Fruit fly (Drosophila melanogaster) whole organism, embryonic: ENCODE results near the gene CG31404.
A peak's percentile ranks its signal among the peaks of the same experiment; 100 is the strongest.

Source experiments
- CG10267 ChIP-seq: fragments of 200-800 bp; sonication (Bioruptor generic); optimal IDR thresholded peaks from 2 replicates; lab custom pipeline; 2018; ENCODE audit warnings: missing biosample characterization, mild to moderate bottlenecking, missing genetic modification characterization, moderate library complexity
- CG11456 ChIP-seq: fragments of 200-800 bp; sonication (Bioruptor generic); IDR thresholded peaks from 3 replicates; pipeline ENCODE4 v1.3.6; 2022; ENCODE audit warnings: missing biosample characterization, missing genetic modification characterization
- CG1233 ChIP-seq: fragments of 200-800 bp; sonication (Bioruptor generic); optimal IDR thresholded peaks from 4 replicates; lab custom pipeline; 2018; ENCODE audit warnings: missing biosample characterization, mild to moderate bottlenecking, missing genetic modification characterization
- CG12391 ChIP-seq: fragments of 200-800 bp; sonication (Bioruptor generic); optimal IDR thresholded peaks from 3 replicates; lab custom pipeline; 2018; ENCODE audit warnings: missing biosample characterization, mild to moderate bottlenecking, missing genetic modification characterization, moderate library complexity
- CG1602 ChIP-seq: fragments of 200-800 bp; sonication (Bioruptor generic); optimal IDR thresholded peaks from 3 replicates; lab custom pipeline; 2016; ENCODE audit warnings: missing biosample characterization, missing genetic modification characterization
- CG17829 ChIP-seq: fragments of 200-800 bp; optimal IDR thresholded peaks from 2 replicates; lab custom pipeline; 2019; ENCODE audit warnings: missing biosample characterization, mild to moderate bottlenecking, missing genetic modification characterization, moderate library complexity
- CG18262 ChIP-seq: fragments of 200-800 bp; optimal IDR thresholded peaks from 3 replicates; lab custom pipeline; 2019; ENCODE audit warnings: missing biosample characterization, mild to moderate bottlenecking, missing genetic modification characterization, moderate library complexity
- CG1832 ChIP-seq: fragments of 200-800 bp; sonication (Bioruptor generic); optimal IDR thresholded peaks from 2 replicates; lab custom pipeline; 2017; ENCODE audit warnings: missing biosample characterization, mild to moderate bottlenecking, missing genetic modification characterization, inconsistent platforms
- CG33213 ChIP-seq: fragments of 200-800 bp; sonication (Bioruptor generic); optimal IDR thresholded peaks from 3 replicates; lab custom pipeline; 2016; ENCODE audit warnings: missing biosample characterization, missing genetic modification characterization
- CG33557 ChIP-seq: fragments of 200-800 bp; sonication (Bioruptor generic); optimal IDR thresholded peaks from 2 replicates; lab custom pipeline; 2019; ENCODE audit warnings: missing biosample characterization, mild to moderate bottlenecking, missing genetic modification characterization, moderate library complexity
- CG6254 ChIP-seq: fragments of 200-800 bp; sonication (Bioruptor generic); optimal IDR thresholded peaks from 3 replicates; lab custom pipeline; 2017; ENCODE audit warnings: mild to moderate bottlenecking, missing biosample characterization, missing genetic modification reagents, missing genetic modification characterization
- CG6683 ChIP-seq: fragments of 200-800 bp; sonication (Bioruptor generic); optimal IDR thresholded peaks from 2 replicates; lab custom pipeline; 2017; ENCODE audit warnings: missing biosample characterization, mild to moderate bottlenecking, missing genetic modification characterization, missing genetic modification reagents
- CG7271 ChIP-seq: fragments of 200-800 bp; sonication (Bioruptor generic); optimal IDR thresholded peaks from 2 replicates; lab custom pipeline; 2018; ENCODE audit warnings: missing biosample characterization, mild to moderate bottlenecking, missing genetic modification characterization, moderate library complexity
- CG7357 ChIP-seq: fragments of 200-800 bp; sonication (Bioruptor generic); IDR thresholded peaks from 3 replicates; pipeline ENCODE4 v1.3.6; 2022; ENCODE audit warnings: missing biosample characterization, missing genetic modification characterization
- CG7556 ChIP-seq: fragments of 200-800 bp; sonication (Bioruptor generic); optimal IDR thresholded peaks from 2 replicates; lab custom pipeline; 2017; ENCODE audit warnings: missing biosample characterization, mild to moderate bottlenecking, missing genetic modification characterization
- CG8290 ChIP-seq, 3 experiments: fragments of 200-800 bp; sonication (Bioruptor generic); optimal IDR thresholded peaks; 2 replicates each; lab custom pipeline; 2016 to 2019; ENCODE audit warnings: missing biosample characterization in 3 of 3, missing genetic modification characterization in 3 of 3, mild to moderate bottlenecking in 2 of 3, moderate library complexity in 1 of 3
- CG8765 ChIP-seq: fragments of 200-800 bp; sonication (Bioruptor generic); IDR thresholded peaks from 2 replicates; pipeline ENCODE4 v1.3.6; 2022; ENCODE audit warnings: missing biosample characterization, missing genetic modification characterization
- Dip2 ChIP-seq: fragments of 200-800 bp; sonication (Bioruptor generic); IDR thresholded peaks from 2 replicates; pipeline ENCODE4 v1.3.6; 2022; ENCODE audit warnings: missing biosample characterization, missing genetic modification characterization
- ERR ChIP-seq: fragments of 200-800 bp; sonication (Bioruptor generic); optimal IDR thresholded peaks from 2 replicates; lab custom pipeline; 2016; ENCODE audit warnings: missing biosample characterization, missing genetic modification characterization
- H15 ChIP-seq: fragments of 200-800 bp; sonication (Bioruptor generic); IDR thresholded peaks from 3 replicates; pipeline ENCODE4 v1.3.6; 2022; ENCODE audit warnings: missing biosample characterization, missing genetic modification characterization
- H2.0 ChIP-seq: fragments of 200-800 bp; sonication (Bioruptor generic); IDR thresholded peaks from 2 replicates; pipeline ENCODE4 v1.3.6; 2022; ENCODE audit warnings: missing biosample characterization, missing genetic modification characterization
- HHEX ChIP-seq: fragments of 200-800 bp; sonication (Bioruptor generic); optimal IDR thresholded peaks from 3 replicates; lab custom pipeline; 2017; ENCODE audit warnings: missing biosample characterization, mild to moderate bottlenecking, missing genetic modification characterization, missing genetic modification reagents
- NFAT ChIP-seq: fragments of 200-800 bp; sonication (Bioruptor generic); IDR thresholded peaks from 2 replicates; pipeline ENCODE4 v1.3.6; 2022; ENCODE audit warnings: missing biosample characterization, missing genetic modification characterization
- Oaz ChIP-seq: fragments of 200-800 bp; sonication (Bioruptor generic); IDR thresholded peaks from 2 replicates; pipeline ENCODE4 v1.3.6; 2022; ENCODE audit warnings: missing biosample characterization, missing genetic modification characterization
- Stat92E ChIP-seq, 3 experiments: fragments of >200 bp in 2 of 3; fragments of 200-800 bp in 1 of 3; sonication (Bioruptor generic) in 1 of 3; optimal IDR thresholded peaks; 2 replicates each; lab custom pipeline; 2017 to 2019; ENCODE audit warnings: missing biosample characterization in 3 of 3, missing genetic modification characterization in 3 of 3, mild to moderate bottlenecking in 1 of 3, moderate library complexity in 1 of 3
- Trl ChIP-seq, 3 experiments: fragments of >200 bp in 2 of 3; fragments of 200-800 bp in 1 of 3; sonication (Bioruptor generic) in 1 of 3; optimal IDR thresholded peaks; 2 replicates in 1 of 3; 3 replicates in 2 of 3; lab custom pipeline; 2016 to 2017; ENCODE audit warnings: missing biosample characterization in 1 of 3, missing genetic modification characterization in 1 of 3
- Xrp1 ChIP-seq: fragments of 200-800 bp; sonication (Bioruptor generic); IDR thresholded peaks from 2 replicates; pipeline ENCODE4 v1.3.6; 2022; ENCODE audit warnings: missing biosample characterization, missing genetic modification characterization
- ac ChIP-seq: fragments of 200-800 bp; sonication (Bioruptor generic); optimal IDR thresholded peaks from 3 replicates; lab custom pipeline; 2017; ENCODE audit warnings: missing biosample characterization, mild to moderate bottlenecking, missing genetic modification characterization
- al ChIP-seq: fragments of 200-800 bp; sonication (Bioruptor generic); IDR thresholded peaks from 2 replicates; pipeline ENCODE4 v1.3.6; 2022; ENCODE audit warnings: missing biosample characterization, missing genetic modification characterization
- crc ChIP-seq: fragments of 200-800 bp; sonication (Bioruptor generic); optimal IDR thresholded peaks from 2 replicates; lab custom pipeline; 2016; ENCODE audit warnings: missing biosample characterization, missing genetic modification characterization
- da ChIP-seq: fragments of 200-800 bp; sonication (Bioruptor generic); optimal IDR thresholded peaks from 2 replicates; lab custom pipeline; 2016; ENCODE audit warnings: missing biosample characterization, missing genetic modification characterization
- dm ChIP-seq: fragments of 200-800 bp; sonication (Bioruptor generic); optimal IDR thresholded peaks from 3 replicates; lab custom pipeline; 2016; ENCODE audit warnings: missing biosample characterization, missing genetic modification characterization
- dmrt11E ChIP-seq: fragments of 200-800 bp; sonication (Bioruptor generic); optimal IDR thresholded peaks from 3 replicates; lab custom pipeline; 2018; ENCODE audit warnings: missing biosample characterization, mild to moderate bottlenecking, missing genetic modification characterization, moderate library complexity
- eve ChIP-seq, 2 experiments: fragments of >200 bp; optimal IDR thresholded peaks; 2 replicates each; lab custom pipeline; 2017; ENCODE audit warnings: missing biosample characterization in 2 of 2, missing genetic modification characterization in 2 of 2
- eyg ChIP-seq: fragments of 200-800 bp; sonication (Bioruptor generic); optimal IDR thresholded peaks from 3 replicates; lab custom pipeline; 2016; ENCODE audit warnings: missing biosample characterization, missing genetic modification characterization
- gem ChIP-seq: fragments of 200-800 bp; sonication (Bioruptor generic); optimal IDR thresholded peaks from 2 replicates; lab custom pipeline; 2019; ENCODE audit warnings: missing biosample characterization, mild to moderate bottlenecking, missing genetic modification characterization, moderate library complexity
- jigr1 ChIP-seq: fragments of 200-800 bp; sonication (Bioruptor generic); IDR thresholded peaks from 3 replicates; pipeline ENCODE4 v1.3.6; 2022; ENCODE audit warnings: missing biosample characterization, missing genetic modification characterization
- lmd ChIP-seq: fragments of 200-800 bp; sonication (Bioruptor generic); IDR thresholded peaks from 2 replicates; pipeline ENCODE4 v1.3.6; 2022; ENCODE audit warnings: missing biosample characterization, missing genetic modification characterization
- nmo ChIP-seq: fragments of 200-800 bp; sonication (Bioruptor generic); optimal IDR thresholded peaks from 2 replicates; lab custom pipeline; 2018; ENCODE audit warnings: missing biosample characterization, mild to moderate bottlenecking, missing genetic modification characterization, moderate library complexity
- p53 ChIP-seq: fragments of 200-800 bp; sonication (Bioruptor generic); optimal IDR thresholded peaks from 2 replicates; lab custom pipeline; 2016; ENCODE audit warnings: missing biosample characterization, missing genetic modification characterization
- pfk ChIP-seq: fragments of 200-800 bp; sonication (Bioruptor generic); optimal IDR thresholded peaks from 2 replicates; lab custom pipeline; 2018; ENCODE audit warnings: missing biosample characterization, mild to moderate bottlenecking, missing genetic modification characterization, moderate library complexity
- rib ChIP-seq: fragments of 200-800 bp; sonication (Bioruptor generic); IDR thresholded peaks from 2 replicates; pipeline ENCODE4 v1.3.6; 2022; ENCODE audit warnings: missing biosample characterization, missing genetic modification characterization
- salm ChIP-seq: fragments of 200-800 bp; sonication (Bioruptor generic); optimal IDR thresholded peaks from 2 replicates; lab custom pipeline; 2018; ENCODE audit warnings: missing biosample characterization, mild to moderate bottlenecking, missing genetic modification characterization
- sima ChIP-seq: fragments of 200-800 bp; sonication (Bioruptor generic); optimal IDR thresholded peaks from 2 replicates; lab custom pipeline; 2016; ENCODE audit warnings: missing biosample characterization, missing genetic modification characterization
- stwl ChIP-seq: fragments of 200-800 bp; sonication (Bioruptor generic); optimal IDR thresholded peaks from 3 replicates; lab custom pipeline; 2018; ENCODE audit warnings: missing biosample characterization, mild to moderate bottlenecking, missing genetic modification characterization, moderate library complexity
- tio ChIP-seq: fragments of 200-800 bp; sonication (Bioruptor generic); optimal IDR thresholded peaks from 2 replicates; lab custom pipeline; 2017; ENCODE audit warnings: missing biosample characterization, missing genetic modification characterization, inconsistent platforms
- trem ChIP-seq: fragments of 200-800 bp; optimal IDR thresholded peaks from 3 replicates; lab custom pipeline; 2019; ENCODE audit warnings: missing biosample characterization, mild to moderate bottlenecking, missing genetic modification characterization, moderate library complexity
- tup ChIP-seq: fragments of 200-800 bp; sonication (Bioruptor generic); optimal IDR thresholded peaks from 2 replicates; lab custom pipeline; 2016; ENCODE audit warnings: missing biosample characterization, mild to moderate bottlenecking, missing genetic modification characterization, moderate library complexity
- tx ChIP-seq: fragments of 200-800 bp; sonication (Bioruptor generic); optimal IDR thresholded peaks from 2 replicates; lab custom pipeline; 2016; ENCODE audit warnings: missing biosample characterization, missing genetic modification characterization
- zen ChIP-seq: fragments of 200-800 bp; sonication (Bioruptor generic); optimal IDR thresholded peaks from 3 replicates; lab custom pipeline; 2018; ENCODE audit warnings: missing biosample characterization, mild to moderate bottlenecking, missing genetic modification characterization, moderate library complexity

CG31404 gene

dm6 chr3R:19339205-19339724, 36.6 kb downstream of the CG31404 start (continued):
- TF ChIP-seq CG1233 (GFP tag; lab: Kevin White, UChicago), result peak; percentile 30
- TF ChIP-seq rib, result no peak
- peak; percentile 19 for TF ChIP-seq CG12391 (tag; lab: Kevin White, UChicago)
- peak; percentile 11 for TF ChIP-seq CG33557
- no peak for TF ChIP-seq Oaz (GFP tag; lab: Robert Waterston, UW)
- TF ChIP-seq CG8290 (GFP tag; optimal IDR thresholded peaks at IDR 0.05; lab: Kevin White, UChicago), result peak; percentile 35
- no peak for TF ChIP-seq CG8290 (tag; optimal IDR thresholded peaks at IDR 0.05; lab: Kevin White, UChicago)
- no peak for TF ChIP-seq tx
- TF ChIP-seq CG10267 (tag; lab: Kevin White, UChicago), result peak; percentile 55
- TF ChIP-seq CG7556 (GFP tag; lab: Kevin White, UChicago), result no peak
- TF ChIP-seq Xrp1, result peak; percentile 59; the same call in 1 of the 2 replicates
- TF ChIP-seq crc (GFP tag; lab: Kevin White, UChicago), result no peak
- TF ChIP-seq p53 (GFP tag; lab: Kevin White, UChicago), result no peak
- peak; percentile 24 for TF ChIP-seq CG1602 (GFP tag; lab: Kevin White, UChicago)
- TF ChIP-seq jigr1 (GFP tag; lab: Robert Waterston, UW), result no peak
- TF ChIP-seq ac, result peak; percentile 87
- peak; percentile 22 for TF ChIP-seq trem (tag; lab: Kevin White, UChicago)
- TF ChIP-seq CG8765 (GFP tag; lab: Robert Waterston, UW), result peak; percentile 86
- TF ChIP-seq HHEX, result no peak
- TF ChIP-seq NFAT (GFP tag; lab: Robert Waterston, UW), result no peak
- no peak for TF ChIP-seq CG11456
- TF ChIP-seq pfk (GFP tag; lab: Kevin White, UChicago), result no peak
- TF ChIP-seq tup, result no peak
- TF ChIP-seq ERR (GFP tag; lab: Kevin White, UChicago), result no peak
- no peak for TF ChIP-seq CG7357 (GFP tag; lab: Robert Waterston, UW)
- TF ChIP-seq H2.0 (GFP tag; lab: Robert Waterston, UW), result no peak
- TF ChIP-seq H15, result no peak
- TF ChIP-seq dm (GFP tag; lab: Kevin White, UChicago), result no peak
- no peak for TF ChIP-seq eyg (GFP tag; lab: Kevin White, UChicago)
- TF ChIP-seq CG6254 (GFP tag; lab: Kevin White, UChicago), result no peak
- TF ChIP-seq Stat92E (GFP tag; optimal IDR thresholded peaks at IDR 0.05; lab: Kevin White, UChicago), result no peak
- TF ChIP-seq stwl, result peak; percentile 19
- TF ChIP-seq dmrt11E, result peak; percentile 78
- TF ChIP-seq CG33213 (GFP tag; lab: Kevin White, UChicago), result no peak
- no peak for TF ChIP-seq sima (GFP tag; lab: Kevin White, UChicago)
- TF ChIP-seq Dip2 (GFP tag; lab: Robert Waterston, UW), result no peak
- TF ChIP-seq Trl (optimal IDR thresholded peaks at IDR 0.05; lab: Kevin White, UChicago), result no peak
- no peak for TF ChIP-seq Trl (GFP tag; optimal IDR thresholded peaks at IDR 0.05; lab: Kevin White, UChicago)
- peak; percentile 100 for TF ChIP-seq zen (tag; lab: Kevin White, UChicago)
- TF ChIP-seq CG1832 (GFP tag; lab: Kevin White, UChicago), result no peak
- peak; percentile 99 for TF ChIP-seq CG7271 (tag; lab: Kevin White, UChicago)
- peak; percentile 64 for TF ChIP-seq CG18262 (tag; lab: Kevin White, UChicago)
- TF ChIP-seq nmo (GFP tag; lab: Kevin White, UChicago), result peak; percentile 38
- TF ChIP-seq CG6683, result no peak
- TF ChIP-seq tio (GFP tag; lab: Kevin White, UChicago), result peak; percentile 23
- TF ChIP-seq al (GFP tag; lab: Robert Waterston, UW), result no peak
- TF ChIP-seq eve (GFP tag; optimal IDR thresholded peaks at IDR 0.05; lab: Kevin White, UChicago), result peak in 1 of 2 experiments; percentile 83
- TF ChIP-seq gem, result peak; percentile 60
- peak; percentile 66 for TF ChIP-seq CG17829 (tag; lab: Kevin White, UChicago)
- no peak for TF ChIP-seq salm (tag; lab: Kevin White, UChicago)
- no peak for TF ChIP-seq lmd (GFP tag; lab: Robert Waterston, UW)
- TF ChIP-seq da (GFP tag; lab: Kevin White, UChicago), result no peak
